Worm (Caenorhabditis elegans) whole organism, L1 larva: Measurements from ENCODE around the gene nhr-154.

Experiments used
- F16B12.6 ChIP-seq: fragments of 150-350 bp; optimal IDR thresholded peaks from 2 replicates; lab custom pipeline; 2014; ENCODE audit warnings: missing biosample characterization, missing genetic modification characterization
- alr-1 ChIP-seq: fragments of 200-800 bp; sonication (Bioruptor generic); optimal IDR thresholded peaks from 2 replicates; lab custom pipeline; 2018; ENCODE audit warnings: borderline replicate concordance, mild to moderate bottlenecking, missing genetic modification characterization, missing compliant biosample characterization
- egl-27 ChIP-seq, 2 experiments: fragments of 150-350 bp in 1 of 2; sonication (generic microtip); optimal IDR thresholded peaks; 3 replicates each; lab custom pipeline; 2017 to 2018; ENCODE audit warnings: missing biosample characterization in 2 of 2, missing genetic modification characterization in 2 of 2, missing genetic modification reagents in 2 of 2
- elt-2 ChIP-seq: sonication (generic microtip); optimal IDR thresholded peaks from 2 replicates; lab custom pipeline; 2016; ENCODE audit warnings: missing genetic modification characterization, mild to moderate bottlenecking, inconsistent platforms, missing compliant biosample characterization, missing genetic modification reagents
- hpl-2 ChIP-seq: fragments of 150-350 bp; optimal IDR thresholded peaks from 2 replicates; lab custom pipeline; 2014; ENCODE audit warnings: missing biosample characterization, missing genetic modification reagents, missing genetic modification characterization
- jun-1 ChIP-seq: fragments of 150-350 bp; optimal IDR thresholded peaks from 2 replicates; lab custom pipeline; 2014; ENCODE audit warnings: missing biosample characterization, missing genetic modification reagents, missing genetic modification characterization
- lir-3 ChIP-seq: sonication (generic microtip); optimal IDR thresholded peaks from 2 replicates; lab custom pipeline; 2016; ENCODE audit warnings: mild to moderate bottlenecking, missing genetic modification characterization, moderate library complexity, missing compliant biosample characterization; ENCODE audit not compliant: poor library complexity
- mab-9 ChIP-seq: fragments of 200-800 bp; sonication (Bioruptor generic); IDR thresholded peaks from 2 replicates; pipeline ENCODE4 v1.3.6; 2022; ENCODE audit warnings: missing genetic modification reagents, missing genetic modification characterization, missing compliant biosample characterization
- nhr-237 ChIP-seq: fragments of 150-350 bp; optimal IDR thresholded peaks from 2 replicates; lab custom pipeline; 2014; ENCODE audit warnings: missing biosample characterization, missing genetic modification characterization
- nhr-77 ChIP-seq: fragments of 150-350 bp; optimal IDR thresholded peaks from 2 replicates; lab custom pipeline; 2014; ENCODE audit warnings: missing biosample characterization, missing genetic modification characterization
- nhr-90 ChIP-seq: sonication (generic microtip); optimal IDR thresholded peaks from 2 replicates; lab custom pipeline; 2016; ENCODE audit warnings: mild to moderate bottlenecking, missing genetic modification characterization, missing compliant biosample characterization; ENCODE audit not compliant: poor library complexity
- zag-1 ChIP-seq: fragments of 150-350 bp; optimal IDR thresholded peaks from 2 replicates; lab custom pipeline; 2014; ENCODE audit warnings: missing biosample characterization, missing genetic modification characterization

ce11 chrV:12103920-12104319 is 2.8 kb downstream of the nhr-154 start, which contains the start of gene nhr-153:
- TF ChIP-seq F16B12.6 (tag; lab: Kevin White, UChicago) (no peak), elt-2 (no peak), lir-3 (tag; lab: Kevin White, UChicago) (no peak), zag-1 (tag; lab: Kevin White, UChicago) (no peak), nhr-237 (tag; lab: Kevin White, UChicago) (no peak), mab-9 (no peak), nhr-90 (tag; lab: Kevin White, UChicago) (no peak), hpl-2 (GFP tag; lab: Kevin White, UChicago) (no peak), nhr-77 (tag; lab: Kevin White, UChicago) (no peak), jun-1 (tag; lab: Kevin White, UChicago) (no peak), egl-27 (tag; optimal IDR thresholded peaks at IDR 0.05; lab: Kevin White, UChicago) (no peak), alr-1 (tag; lab: Kevin White, UChicago) (no peak)
